Fruit fly (Drosophila melanogaster) whole organism: Measurements from ENCODE around the gene CG11378.

Experiments
- CG8478 ChIP-seq: fragments of >200 bp; optimal IDR thresholded peaks from 2 replicates; lab custom pipeline; 2018; ENCODE audit warnings: inconsistent platforms
- Dll ChIP-seq: fragments of >200 bp; optimal IDR thresholded peaks from 2 replicates; lab custom pipeline; 2017
- EcR ChIP-seq, 2 experiments: fragments of >200 bp; optimal IDR thresholded peaks; 2 replicates each; lab custom pipeline; 2017; ENCODE audit warnings: missing biosample characterization in 2 of 2, missing genetic modification characterization in 2 of 2, missing genetic modification reagents in 2 of 2
- pan ChIP-seq: fragments of >200 bp; optimal IDR thresholded peaks from 2 replicates; lab custom pipeline; 2017
- psq ChIP-seq: fragments of >200 bp; optimal IDR thresholded peaks from 2 replicates; lab custom pipeline; 2017
- usp ChIP-seq: fragments of >200 bp; optimal IDR thresholded peaks from 2 replicates; lab custom pipeline; 2017; ENCODE audit warnings: missing biosample characterization, missing genetic modification characterization, mixed read lengths

DNA sequence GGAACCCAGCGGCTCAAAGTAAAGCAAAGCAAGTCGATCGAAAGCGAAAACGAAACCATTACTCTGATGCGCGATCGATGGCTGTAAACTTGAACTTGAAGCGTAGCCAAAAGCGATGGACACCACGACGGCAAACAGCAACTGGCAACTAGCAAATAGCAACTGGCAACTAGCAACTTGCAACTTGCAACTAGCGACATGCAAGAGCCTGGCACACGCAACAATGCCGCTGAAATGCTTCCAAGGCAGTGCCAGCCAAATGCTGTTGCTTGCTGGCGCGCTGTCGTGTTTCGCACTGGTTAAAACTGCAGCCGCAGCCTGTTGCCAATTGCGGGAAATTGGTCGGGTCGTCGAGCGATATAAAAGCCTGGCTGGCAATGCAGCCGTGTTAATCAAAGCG is 10.7 kb downstream of the CG11378 start, which contains the start of gene CG14627:
- TF ChIP-seq pan (no peak), EcR (GFP tag; optimal IDR thresholded peaks at IDR 0.05; lab: Kevin White, UChicago) (no peak), Dll (no peak), usp (GFP tag; lab: Kevin White, UChicago) (no peak), CG8478 (lab: Kevin White, UChicago) (no peak), psq (lab: Kevin White, UChicago) (no peak)
